Fruit fly (Drosophila melanogaster) whole organism, embryonic: ENCODE measurements around the gene tws.

Experiments
- CG10366 ChIP-seq: fragments of 200-800 bp; sonication (Bioruptor generic); IDR thresholded peaks from 2 replicates; pipeline ENCODE4 v1.3.6; 2022; ENCODE audit warnings: missing biosample characterization, missing genetic modification characterization
- CG15269 ChIP-seq: fragments of 200-800 bp; sonication (Bioruptor generic); optimal IDR thresholded peaks from 2 replicates; lab custom pipeline; 2018; ENCODE audit warnings: missing biosample characterization, mild to moderate bottlenecking, missing genetic modification characterization, moderate library complexity
- CG8478 ChIP-seq: fragments of >200 bp; optimal IDR thresholded peaks from 2 replicates; lab custom pipeline; 2018
- CTCF ChIP-seq: fragments of 200-800 bp; sonication (Bioruptor generic); optimal IDR thresholded peaks from 2 replicates; lab custom pipeline; 2017; ENCODE audit warnings: missing biosample characterization, mild to moderate bottlenecking, missing genetic modification characterization, moderate library complexity
- Doc2 ChIP-seq: fragments of 200-800 bp; sonication (Bioruptor generic); IDR thresholded peaks from 2 replicates; pipeline ENCODE4 v1.3.6; 2022; ENCODE audit warnings: missing biosample characterization, missing genetic modification characterization
- Lpt ChIP-seq: fragments of >200 bp; optimal IDR thresholded peaks from 2 replicates; lab custom pipeline; 2018; ENCODE audit warnings: missing biosample characterization, missing genetic modification characterization
- NC2α ChIP-seq: fragments of 200-800 bp; sonication (Bioruptor generic); optimal IDR thresholded peaks from 2 replicates; lab custom pipeline; 2016; ENCODE audit warnings: missing biosample characterization, missing genetic modification characterization
- fd102C ChIP-seq: fragments of 200-800 bp; sonication (Bioruptor generic); optimal IDR thresholded peaks from 2 replicates; lab custom pipeline; 2018; ENCODE audit warnings: missing biosample characterization, mild to moderate bottlenecking, missing genetic modification characterization, moderate library complexity
- fu2 ChIP-seq: fragments of 200-800 bp; sonication (Bioruptor generic); optimal IDR thresholded peaks from 2 replicates; lab custom pipeline; 2016; ENCODE audit warnings: missing biosample characterization, missing genetic modification characterization
- inv ChIP-seq: fragments of 200-800 bp; sonication (Bioruptor generic); IDR thresholded peaks from 2 replicates; pipeline ENCODE4 v1.3.6; 2022; ENCODE audit warnings: missing biosample characterization, missing genetic modification characterization; ENCODE audit not compliant: partially characterized antibody
- nau ChIP-seq: fragments of 200-800 bp; sonication (Bioruptor generic); optimal IDR thresholded peaks from 3 replicates; lab custom pipeline; 2017; ENCODE audit warnings: missing biosample characterization, mild to moderate bottlenecking, missing genetic modification characterization, missing genetic modification reagents
- sc ChIP-seq, 3 experiments: fragments of >200 bp in 2 of 3; fragments of 200-800 bp in 1 of 3; sonication (Bioruptor generic) in 1 of 3; optimal IDR thresholded peaks; 2 replicates in 2 of 3; 3 replicates in 1 of 3; lab custom pipeline; 2017; ENCODE audit warnings: mild to moderate bottlenecking in 1 of 3, missing biosample characterization in 1 of 3, missing genetic modification characterization in 1 of 3, missing genetic modification reagents in 1 of 3
- tio ChIP-seq: fragments of 200-800 bp; sonication (Bioruptor generic); optimal IDR thresholded peaks from 2 replicates; lab custom pipeline; 2017; ENCODE audit warnings: missing biosample characterization, missing genetic modification characterization, inconsistent platforms

- no peak for TF ChIP-seq tio
- no peak for TF ChIP-seq CG10366
- TF ChIP-seq nau (GFP tag; lab: Kevin White, UChicago), result no peak
- TF ChIP-seq Doc2, result no peak
- no peak for TF ChIP-seq inv (GFP tag; lab: Robert Waterston, UW)
- no peak for TF ChIP-seq CTCF (GFP tag; lab: Kevin White, UChicago)
- no peak for TF ChIP-seq fd102C (GFP tag; lab: Kevin White, UChicago)
- no peak for TF ChIP-seq sc (optimal IDR thresholded peaks at IDR 0.05; lab: Kevin White, UChicago)
- TF ChIP-seq sc (GFP tag; optimal IDR thresholded peaks at IDR 0.05; lab: Kevin White, UChicago), result no peak
- no peak for TF ChIP-seq CG15269 (tag; lab: Kevin White, UChicago)
- TF ChIP-seq CG8478 (lab: Kevin White, UChicago), result no peak
- no peak for TF ChIP-seq fu2 (GFP tag; lab: Kevin White, UChicago)
- no peak for TF ChIP-seq NC2α (GFP tag; lab: Kevin White, UChicago)
- TF ChIP-seq Lpt (GFP tag; lab: Kevin White, UChicago), result no peak
Observed at dm6 chr3R:10135011-10135410, 4.6 kb downstream of the tws start.
